Fruit fly (Drosophila melanogaster): ENCODE measurements around the gene Vps53.

- TF ChIP-seq usp (GFP tag; optimal IDR thresholded peaks at IDR 0.05) (no peak), psq (optimal IDR thresholded peaks at IDR 0.05) (no peak), Dll (optimal IDR thresholded peaks at IDR 0.05) (no peak), CG8478 (optimal IDR thresholded peaks at IDR 0.05) (no peak), pan (optimal IDR thresholded peaks at IDR 0.05) (no peak)
Measured at dm6 chr2L:4370592-4370991, 15.3 kb downstream of the Vps53 start.

Data from whole organism.